Fruit fly (Drosophila melanogaster) whole organism, prepupa: ENCODE results near the gene Coq7.

Experiments used
- CG8319 ChIP-seq: fragments of 200-800 bp; sonication (Bioruptor generic); optimal IDR thresholded peaks from 3 replicates; lab custom pipeline; 2016; ENCODE audit warnings: missing biosample characterization, missing genetic modification characterization
- CG8632 ChIP-seq: fragments of 200-800 bp; sonication (Bioruptor generic); optimal IDR thresholded peaks from 3 replicates; lab custom pipeline; 2016; ENCODE audit warnings: missing biosample characterization, missing genetic modification characterization
- pdm3 ChIP-seq: fragments of 200-800 bp; sonication (Bioruptor generic); optimal IDR thresholded peaks from 3 replicates; lab custom pipeline; 2016; ENCODE audit warnings: missing biosample characterization, missing genetic modification characterization

dm6 chrX:6796972-6797371 lies 25.9 kb downstream of the Coq7 start:
- TF ChIP-seq CG8632 (GFP tag; lab: Kevin White, UChicago) (no peak), pdm3 (GFP tag; lab: Kevin White, UChicago) (no peak), CG8319 (GFP tag; lab: Kevin White, UChicago) (no peak)
